Fruit fly (Drosophila melanogaster): Measurements from ENCODE around the gene fbp.
A peak's percentile ranks its signal among the peaks of the same experiment; 100 is the strongest.

Gene fbp

dm6 chr2L:19799940-19800339 is 36.0 kb upstream of the fbp start (continued):
- TF ChIP-seq Scr (GFP tag; IDR thresholded peaks at IDR 0.05; ENCODE audit: partially characterized antibody) = no peak
- TF ChIP-seq CG4360 (GFP tag; IDR thresholded peaks at IDR 0.05) = no peak
- TF ChIP-seq ab (GFP tag; optimal IDR thresholded peaks at IDR 0.05) = no peak
- no peak for TF ChIP-seq YL-1 (GFP tag; optimal IDR thresholded peaks at IDR 0.05)
- TF ChIP-seq yki (optimal IDR thresholded peaks at IDR 0.05) = no peak
- no peak for TF ChIP-seq CG17912 (GFP tag; optimal IDR thresholded peaks at IDR 0.05)
- no peak for TF ChIP-seq zen2 (GFP tag; IDR thresholded peaks at IDR 0.05; ENCODE audit: partially characterized antibody)
- TF ChIP-seq CG1529 (GFP tag; optimal IDR thresholded peaks at IDR 0.05) = no peak
- TF ChIP-seq CG9817 (tag; optimal IDR thresholded peaks at IDR 0.05) = no peak
- TF ChIP-seq dpn (GFP tag; optimal IDR thresholded peaks at IDR 0.05) = no peak
- TF ChIP-seq grn (GFP tag; optimal IDR thresholded peaks at IDR 0.05) = no peak
- no peak for TF ChIP-seq Antp (GFP tag; optimal IDR thresholded peaks at IDR 0.05)
- TF ChIP-seq Dp (GFP tag; optimal IDR thresholded peaks at IDR 0.05) = no peak
- no peak for TF ChIP-seq wor (GFP tag; IDR thresholded peaks at IDR 0.05)
- no peak for TF ChIP-seq CG18011 (GFP tag; optimal IDR thresholded peaks at IDR 0.05)
- TF ChIP-seq CG12942 (GFP tag; optimal IDR thresholded peaks at IDR 0.05) = no peak
- TF ChIP-seq ato (GFP tag; IDR thresholded peaks at IDR 0.05; ENCODE audit: partially characterized antibody) = no peak
- TF ChIP-seq H2.0 (GFP tag; IDR thresholded peaks at IDR 0.05) = no peak; the same call in 1 of the 2 replicates
- peak; percentile 15 for TF ChIP-seq Dek (tag; optimal IDR thresholded peaks at IDR 0.05)
- TF ChIP-seq CG8290 (GFP tag; optimal IDR thresholded peaks at IDR 0.05) = no peak
- no peak for TF ChIP-seq CG8290 (tag; optimal IDR thresholded peaks at IDR 0.05)
- TF ChIP-seq CG12744 (GFP tag; optimal IDR thresholded peaks at IDR 0.05) = no peak
- TF ChIP-seq CG11085 (GFP tag; IDR thresholded peaks at IDR 0.05) = no peak
- no peak for TF ChIP-seq ewg (GFP tag; optimal IDR thresholded peaks at IDR 0.05)
- peak; percentile 15 for TF ChIP-seq CG12769 (tag; optimal IDR thresholded peaks at IDR 0.05)
- TF ChIP-seq gcm (GFP tag; optimal IDR thresholded peaks at IDR 0.05) = no peak
- no peak for TF ChIP-seq CG43689 (GFP tag; IDR thresholded peaks at IDR 0.05)
- no peak for TF ChIP-seq Aef1 (GFP tag; IDR thresholded peaks at IDR 0.05)
- TF ChIP-seq Lpt (GFP tag; optimal IDR thresholded peaks at IDR 0.05) = no peak
- TF ChIP-seq toy (GFP tag; IDR thresholded peaks at IDR 0.05) = no peak
- TF ChIP-seq dmrt11E (tag; optimal IDR thresholded peaks at IDR 0.05) = peak; percentile 21
- TF ChIP-seq kni (GFP tag; optimal IDR thresholded peaks at IDR 0.05) = no peak
- no peak for TF ChIP-seq CG14441 (GFP tag; IDR thresholded peaks at IDR 0.05)
- TF ChIP-seq sisA (GFP tag; IDR thresholded peaks at IDR 0.05) = no peak
- TF ChIP-seq CG17829 (tag; optimal IDR thresholded peaks at IDR 0.05) = no peak
- TF ChIP-seq dan (GFP tag; IDR thresholded peaks at IDR 0.05) = no peak
- TF ChIP-seq so (GFP tag; IDR thresholded peaks at IDR 0.05) = no peak
- TF ChIP-seq CG12391 (tag; optimal IDR thresholded peaks at IDR 0.05) = peak; percentile 29
- TF ChIP-seq lbe (GFP tag; optimal IDR thresholded peaks at IDR 0.05) = no peak
- TF ChIP-seq CG5953 (GFP tag; IDR thresholded peaks at IDR 0.05) = no peak
- no peak for TF ChIP-seq nerfin-2 (GFP tag; IDR thresholded peaks at IDR 0.05; ENCODE audit: partially characterized antibody)
- peak; percentile 19 for TF ChIP-seq ATbp (GFP tag; optimal IDR thresholded peaks at IDR 0.05)
- TF ChIP-seq CG7928 (GFP tag; optimal IDR thresholded peaks at IDR 0.05) = no peak
- peak in 1 of 3 experiments; percentile 32 for TF ChIP-seq lola (GFP tag; optimal IDR thresholded peaks at IDR 0.05)
- no peak for TF ChIP-seq CG4730 (GFP tag; IDR thresholded peaks at IDR 0.05)
- no peak for TF ChIP-seq kay (GFP tag; optimal IDR thresholded peaks at IDR 0.05)
- TF ChIP-seq CG2199 (GFP tag; IDR thresholded peaks at IDR 0.05) = no peak
- TF ChIP-seq CG11696 (GFP tag; IDR thresholded peaks at IDR 0.05) = no peak
- no peak for TF ChIP-seq cas (GFP tag; IDR thresholded peaks at IDR 0.05)
- no peak for TF ChIP-seq NfI (GFP tag; optimal IDR thresholded peaks at IDR 0.05)
- no peak for TF ChIP-seq Adf1 (GFP tag; IDR thresholded peaks at IDR 0.05)
- no peak for TF ChIP-seq CG42726 (GFP tag; IDR thresholded peaks at IDR 0.05; ENCODE audit: partially characterized antibody)
- TF ChIP-seq slp2 (GFP tag; optimal IDR thresholded peaks at IDR 0.05) = no peak
